Fruit fly (Drosophila melanogaster) whole organism, embryonic: Measurements from ENCODE around the gene pr.

Experiments
- Ada2b ChIP-seq: fragments of 200-800 bp; sonication (Bioruptor generic); IDR thresholded peaks from 2 replicates; pipeline ENCODE4 v1.3.6; 2022; ENCODE audit warnings: missing biosample characterization, missing genetic modification characterization
- CG11456 ChIP-seq: fragments of 200-800 bp; sonication (Bioruptor generic); IDR thresholded peaks from 3 replicates; pipeline ENCODE4 v1.3.6; 2022; ENCODE audit warnings: missing biosample characterization, missing genetic modification characterization
- CG11504 ChIP-seq: fragments of 200-800 bp; sonication (Bioruptor generic); optimal IDR thresholded peaks from 3 replicates; lab custom pipeline; 2019; ENCODE audit warnings: missing biosample characterization, mild to moderate bottlenecking, missing genetic modification characterization, moderate library complexity
- CG15269 ChIP-seq: fragments of 200-800 bp; sonication (Bioruptor generic); optimal IDR thresholded peaks from 2 replicates; lab custom pipeline; 2018; ENCODE audit warnings: missing biosample characterization, mild to moderate bottlenecking, missing genetic modification characterization, moderate library complexity
- CG15514 ChIP-seq: fragments of 200-800 bp; sonication (Bioruptor generic); optimal IDR thresholded peaks from 3 replicates; lab custom pipeline; 2017; ENCODE audit warnings: missing biosample characterization, missing genetic modification characterization, mild to moderate bottlenecking, moderate library complexity, missing genetic modification reagents
- CG18011 ChIP-seq: fragments of 200-800 bp; sonication (Bioruptor generic); optimal IDR thresholded peaks from 2 replicates; lab custom pipeline; 2017; ENCODE audit warnings: missing biosample characterization, missing genetic modification characterization, mild to moderate bottlenecking, moderate library complexity, missing genotype
- CG2120 ChIP-seq: fragments of 200-800 bp; sonication (Bioruptor generic); optimal IDR thresholded peaks from 3 replicates; lab custom pipeline; 2016; ENCODE audit warnings: missing biosample characterization, missing genetic modification characterization
- CG2199 ChIP-seq: fragments of 200-800 bp; sonication (Bioruptor generic); IDR thresholded peaks from 3 replicates; pipeline ENCODE4 v1.3.6; 2022; ENCODE audit warnings: missing biosample characterization, missing genetic modification characterization
- CG2678 ChIP-seq: fragments of 200-800 bp; sonication (Bioruptor generic); optimal IDR thresholded peaks from 3 replicates; lab custom pipeline; 2019; ENCODE audit warnings: missing biosample characterization, mild to moderate bottlenecking, missing genetic modification characterization, moderate library complexity
- CG31365 ChIP-seq: fragments of 200-800 bp; sonication (Bioruptor generic); optimal IDR thresholded peaks from 2 replicates; lab custom pipeline; 2018; ENCODE audit warnings: missing biosample characterization, mild to moderate bottlenecking, missing genetic modification characterization
- CG34224 ChIP-seq: fragments of 200-800 bp; sonication (Bioruptor generic); IDR thresholded peaks from 3 replicates; pipeline ENCODE4 v1.3.6; 2022; ENCODE audit warnings: missing biosample characterization, missing genetic modification characterization; ENCODE audit not compliant: partially characterized antibody
- CG4707 ChIP-seq: fragments of 200-800 bp; sonication (Bioruptor generic); optimal IDR thresholded peaks from 2 replicates; lab custom pipeline; 2018; ENCODE audit warnings: missing biosample characterization, mild to moderate bottlenecking, missing genetic modification characterization, moderate library complexity
- CG5180 ChIP-seq: fragments of 200-800 bp; sonication (Bioruptor generic); optimal IDR thresholded peaks from 3 replicates; lab custom pipeline; 2017; ENCODE audit warnings: missing biosample characterization, missing genetic modification characterization, mild to moderate bottlenecking, moderate library complexity, missing genetic modification reagents
- CG6272 ChIP-seq: fragments of 200-800 bp; sonication (Bioruptor generic); IDR thresholded peaks from 2 replicates; pipeline ENCODE4 v1.3.6; 2022; ENCODE audit warnings: missing biosample characterization, missing genetic modification characterization
- CG8290 ChIP-seq, 3 experiments: fragments of 200-800 bp; sonication (Bioruptor generic); optimal IDR thresholded peaks; 2 replicates each; lab custom pipeline; 2016 to 2019; ENCODE audit warnings: missing biosample characterization in 3 of 3, missing genetic modification characterization in 3 of 3, mild to moderate bottlenecking in 2 of 3, moderate library complexity in 1 of 3
- CG8478 ChIP-seq: fragments of >200 bp; optimal IDR thresholded peaks from 2 replicates; lab custom pipeline; 2018
- CG9932 ChIP-seq: fragments of 200-800 bp; sonication (Bioruptor generic); IDR thresholded peaks from 2 replicates; pipeline ENCODE4 v1.3.6; 2022; ENCODE audit warnings: missing biosample characterization, missing genetic modification characterization
- CTCF ChIP-seq: fragments of 200-800 bp; sonication (Bioruptor generic); optimal IDR thresholded peaks from 2 replicates; lab custom pipeline; 2017; ENCODE audit warnings: missing biosample characterization, mild to moderate bottlenecking, missing genetic modification characterization, moderate library complexity
- D ChIP-seq, 2 experiments: fragments of 200-800 bp in 1 of 2; fragments of >200 bp in 1 of 2; sonication (Bioruptor generic) in 1 of 2; optimal IDR thresholded peaks; 2 replicates in 1 of 2; 3 replicates in 1 of 2; lab custom pipeline; 2017; ENCODE audit warnings: mild to moderate bottlenecking in 1 of 2, missing biosample characterization in 1 of 2, missing genetic modification characterization in 1 of 2, missing genetic modification reagents in 1 of 2
- Deaf1 ChIP-seq: fragments of 200-800 bp; optimal IDR thresholded peaks from 3 replicates; lab custom pipeline; 2019; ENCODE audit warnings: missing biosample characterization, mild to moderate bottlenecking, missing genetic modification characterization, moderate library complexity
- Dp ChIP-seq: fragments of 200-800 bp; sonication (Bioruptor generic); optimal IDR thresholded peaks from 2 replicates; lab custom pipeline; 2018; ENCODE audit warnings: missing biosample characterization, mild to moderate bottlenecking, missing genetic modification characterization, moderate library complexity
- E2f2 ChIP-seq: fragments of 200-800 bp; sonication (Bioruptor generic); IDR thresholded peaks from 2 replicates; pipeline ENCODE4 v1.3.6; 2022; ENCODE audit warnings: missing biosample characterization, missing genetic modification characterization
- Hr39 ChIP-seq: fragments of >200 bp; optimal IDR thresholded peaks from 2 replicates; lab custom pipeline; 2017
- Ptx1 ChIP-seq: fragments of 200-800 bp; sonication (Bioruptor generic); IDR thresholded peaks from 2 replicates; pipeline ENCODE4 v1.3.6; 2022; ENCODE audit warnings: missing biosample characterization, missing genetic modification characterization
- Rfx ChIP-seq: fragments of 200-800 bp; sonication (Bioruptor generic); IDR thresholded peaks from 2 replicates; pipeline ENCODE4 v1.3.6; 2022; ENCODE audit warnings: missing biosample characterization, missing genetic modification characterization
- Taf1 ChIP-seq: fragments of 200-800 bp; sonication (Bioruptor generic); IDR thresholded peaks from 2 replicates; pipeline ENCODE4 v1.3.6; 2022; ENCODE audit warnings: missing biosample characterization, missing genetic modification characterization
- amos ChIP-seq: fragments of 200-800 bp; sonication (Bioruptor generic); IDR thresholded peaks from 2 replicates; pipeline ENCODE4 v1.3.6; 2022; ENCODE audit warnings: missing biosample characterization, missing genetic modification characterization; ENCODE audit not compliant: partially characterized antibody
- az2 ChIP-seq: fragments of 200-800 bp; sonication (Bioruptor generic); optimal IDR thresholded peaks from 3 replicates; lab custom pipeline; 2016; ENCODE audit warnings: missing biosample characterization, missing genetic modification characterization
- cg ChIP-seq: fragments of 200-800 bp; sonication (Bioruptor generic); optimal IDR thresholded peaks from 3 replicates; lab custom pipeline; 2019; ENCODE audit warnings: missing biosample characterization, mild to moderate bottlenecking, missing genetic modification characterization, moderate library complexity
- crol ChIP-seq: fragments of 200-800 bp; sonication (Bioruptor generic); IDR thresholded peaks from 2 replicates; pipeline ENCODE4 v1.3.6; 2022; ENCODE audit warnings: missing biosample characterization, missing genetic modification characterization
- gt ChIP-seq: fragments of 200-800 bp; sonication (Bioruptor generic); IDR thresholded peaks from 2 replicates; pipeline ENCODE4 v1.3.6; 2022; ENCODE audit warnings: missing biosample characterization, missing genetic modification characterization
- hb ChIP-seq: fragments of 200-800 bp; sonication (Bioruptor generic); IDR thresholded peaks from 3 replicates; pipeline ENCODE4 v1.3.6; 2022; ENCODE audit warnings: missing biosample characterization, missing genetic modification characterization; ENCODE audit not compliant: partially characterized antibody
- kah ChIP-seq: fragments of 200-800 bp; sonication (Bioruptor generic); optimal IDR thresholded peaks from 2 replicates; lab custom pipeline; 2018; ENCODE audit warnings: missing biosample characterization, mild to moderate bottlenecking, missing genetic modification characterization
- klu ChIP-seq: fragments of 200-800 bp; sonication (Bioruptor generic); IDR thresholded peaks from 2 replicates; pipeline ENCODE4 v1.3.6; 2022; ENCODE audit warnings: missing biosample characterization, missing genetic modification characterization
- kni ChIP-seq: fragments of 200-800 bp; sonication (Bioruptor generic); optimal IDR thresholded peaks from 3 replicates; lab custom pipeline; 2017; ENCODE audit warnings: mild to moderate bottlenecking, missing biosample characterization, missing genetic modification reagents, missing genetic modification characterization
- lilli ChIP-seq: fragments of 200-800 bp; sonication (Bioruptor generic); optimal IDR thresholded peaks from 3 replicates; lab custom pipeline; 2016; ENCODE audit warnings: missing biosample characterization, missing genetic modification characterization
- mam ChIP-seq: fragments of 200-800 bp; sonication (Bioruptor generic); optimal IDR thresholded peaks from 3 replicates; lab custom pipeline; 2016; ENCODE audit warnings: missing biosample characterization, missing genetic modification characterization
- oc ChIP-seq: fragments of 200-800 bp; sonication (Bioruptor generic); optimal IDR thresholded peaks from 2 replicates; lab custom pipeline; 2018; ENCODE audit warnings: missing biosample characterization, mild to moderate bottlenecking, missing genetic modification characterization, moderate library complexity
- pzg ChIP-seq: fragments of 200-800 bp; sonication (Bioruptor generic); optimal IDR thresholded peaks from 3 replicates; lab custom pipeline; 2018; ENCODE audit warnings: missing biosample characterization, mild to moderate bottlenecking, missing genetic modification characterization, moderate library complexity
- row ChIP-seq: fragments of 200-800 bp; sonication (Bioruptor generic); IDR thresholded peaks from 3 replicates; pipeline ENCODE4 v1.3.6; 2022; ENCODE audit warnings: missing biosample characterization, missing genetic modification characterization
- sisA ChIP-seq: fragments of 200-800 bp; sonication (Bioruptor generic); IDR thresholded peaks from 2 replicates; pipeline ENCODE4 v1.3.6; 2022; ENCODE audit warnings: missing biosample characterization, missing genetic modification characterization
- slbo ChIP-seq: fragments of 200-800 bp; sonication (Bioruptor generic); IDR thresholded peaks from 2 replicates; pipeline ENCODE4 v1.3.6; 2022; ENCODE audit warnings: missing biosample characterization, missing genetic modification characterization
- sob ChIP-seq: fragments of 200-800 bp; sonication (Bioruptor generic); IDR thresholded peaks from 2 replicates; pipeline ENCODE4 v1.3.6; 2022; ENCODE audit warnings: missing biosample characterization, missing genetic modification characterization
- stc ChIP-seq: fragments of 200-800 bp; sonication (Bioruptor generic); IDR thresholded peaks from 2 replicates; pipeline ENCODE4 v1.3.6; 2022; ENCODE audit warnings: missing biosample characterization, missing genetic modification characterization
- stwl ChIP-seq: fragments of 200-800 bp; sonication (Bioruptor generic); optimal IDR thresholded peaks from 3 replicates; lab custom pipeline; 2018; ENCODE audit warnings: missing biosample characterization, mild to moderate bottlenecking, missing genetic modification characterization, moderate library complexity
- tll ChIP-seq, 2 experiments: fragments of 200-800 bp in 1 of 2; fragments of >200 bp in 1 of 2; sonication (Bioruptor generic) in 1 of 2; optimal IDR thresholded peaks; 2 replicates each; lab custom pipeline; 2017 to 2019; ENCODE audit warnings: missing biosample characterization in 2 of 2, missing genetic modification characterization in 2 of 2, mild to moderate bottlenecking in 1 of 2, moderate library complexity in 1 of 2
- tna ChIP-seq: fragments of 200-800 bp; sonication (Bioruptor generic); IDR thresholded peaks from 2 replicates; pipeline ENCODE4 v1.3.6; 2022; ENCODE audit warnings: missing biosample characterization, missing genetic modification characterization; ENCODE audit not compliant: partially characterized antibody
- trem ChIP-seq: fragments of 200-800 bp; optimal IDR thresholded peaks from 3 replicates; lab custom pipeline; 2019; ENCODE audit warnings: missing biosample characterization, mild to moderate bottlenecking, missing genetic modification characterization, moderate library complexity
- zfh2 ChIP-seq: fragments of 200-800 bp; sonication (Bioruptor generic); optimal IDR thresholded peaks from 2 replicates; lab custom pipeline; 2016; ENCODE audit warnings: missing biosample characterization, missing genetic modification characterization

Gene pr

DNA sequence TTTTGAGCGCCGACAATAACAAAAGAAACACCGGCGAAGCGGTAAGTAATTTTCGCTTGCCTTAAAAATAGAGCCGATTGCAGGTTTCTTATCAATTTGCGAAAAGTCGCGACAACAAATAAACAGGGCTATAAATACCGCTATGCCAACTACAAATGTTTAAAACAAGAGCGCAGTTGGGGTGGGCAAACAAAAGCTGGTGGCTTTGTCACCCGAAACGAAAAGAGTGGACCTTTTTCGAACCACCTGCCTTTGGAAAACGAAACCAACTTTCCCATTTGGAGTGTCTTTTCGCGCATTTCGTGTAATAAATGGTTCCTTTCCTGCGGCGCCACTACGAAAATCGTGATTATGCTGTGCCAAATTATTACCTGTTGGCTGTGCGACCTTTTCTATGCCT lies 22.9 kb upstream of the pr start (continued):
- TF ChIP-seq E2f2 (peak; percentile 68), mam (GFP tag; lab: Kevin White, UChicago) (peak; percentile 17), lilli (GFP tag; lab: Kevin White, UChicago) (peak; percentile 4), sisA (GFP tag; lab: Robert Waterston, UW) (no peak), CG15269 (peak; percentile 27), az2 (GFP tag; lab: Kevin White, UChicago) (no peak), Ptx1 (GFP tag; lab: Robert Waterston, UW) (peak; percentile 11; the same call in 1 of the 2 replicates), slbo (GFP tag; lab: Robert Waterston, UW) (peak; percentile 24; the same call in 1 of the 2 replicates), CG18011 (GFP tag; lab: Kevin White, UChicago) (peak; percentile 96), CG2120 (GFP tag; lab: Kevin White, UChicago) (peak; percentile 3), pzg (GFP tag; lab: Kevin White, UChicago) (peak; percentile 8), CG8290 (GFP tag; optimal IDR thresholded peaks at IDR 0.05; lab: Kevin White, UChicago) (peak; percentile 27), CG8290 (tag; optimal IDR thresholded peaks at IDR 0.05; lab: Kevin White, UChicago) (peak in 1 of 2 experiments; percentile 53), stwl (tag; lab: Kevin White, UChicago) (peak; percentile 57), CG11504 (tag; lab: Kevin White, UChicago) (peak; percentile 9), CG6272 (0 out of 2 replicates have a peak, but pooled peaks have one; percentile 7), row (GFP tag; lab: Robert Waterston, UW) (peak; percentile 47), kah (peak; percentile 73), tll (GFP tag; optimal IDR thresholded peaks at IDR 0.05; lab: Kevin White, UChicago) (no peak), CG5180 (GFP tag; lab: Kevin White, UChicago) (no peak), amos (GFP tag; lab: Robert Waterston, UW) (0 out of 2 replicates have a peak, but pooled peaks have one; percentile 20), CG11456 (GFP tag; lab: Robert Waterston, UW) (0 out of 3 replicates have a peak, but pooled peaks have one; percentile 30), sob (GFP tag; lab: Robert Waterston, UW) (peak; percentile 13; the same call in 1 of the 2 replicates), CG31365 (tag; lab: Kevin White, UChicago) (no peak), CG15514 (GFP tag; lab: Kevin White, UChicago) (peak; percentile 2), CG9932 (GFP tag; lab: Robert Waterston, UW) (peak; percentile 43), Rfx (peak; percentile 46; the same call in 1 of the 2 replicates), CTCF (GFP tag; lab: Kevin White, UChicago) (peak; percentile 38), CG34224 (GFP tag; lab: Robert Waterston, UW) (0 out of 3 replicates have a peak, but pooled peaks have one; percentile 1), Ada2b (0 out of 2 replicates have a peak, but pooled peaks have one; percentile 20), oc (tag; lab: Kevin White, UChicago) (no peak), trem (tag; lab: Kevin White, UChicago) (peak; percentile 23), zfh2 (GFP tag; lab: Kevin White, UChicago) (no peak)

DNA sequence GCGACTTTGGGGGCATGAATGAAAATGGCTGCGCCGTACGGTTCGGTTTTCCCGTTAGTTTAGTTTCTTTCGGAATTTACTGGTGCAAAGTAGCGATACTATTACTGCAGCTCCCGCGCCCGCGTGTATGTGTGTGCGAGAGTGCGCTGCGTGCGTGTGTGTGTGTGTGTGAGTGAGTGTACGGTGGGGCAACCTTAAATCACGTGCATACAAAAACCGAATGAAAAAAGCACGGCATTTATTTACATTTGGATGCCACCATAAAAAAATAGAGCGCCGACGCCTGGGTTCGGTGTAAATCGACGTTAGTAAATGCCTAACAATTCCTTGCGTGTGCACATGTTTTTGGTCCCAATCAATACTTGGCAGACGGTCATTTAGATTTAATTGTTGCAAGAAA lies 22.5 kb upstream of the pr start:
- no peak for TF ChIP-seq CG8290 (GFP tag; optimal IDR thresholded peaks at IDR 0.05; lab: Kevin White, UChicago)
- TF ChIP-seq CG8290 (tag; optimal IDR thresholded peaks at IDR 0.05; lab: Kevin White, UChicago) = peak in 1 of 2 experiments; percentile 42
- TF ChIP-seq tna = peak; percentile 12; the same call in 1 of the 2 replicates
- no peak for TF ChIP-seq Taf1 (GFP tag; lab: Robert Waterston, UW)
- TF ChIP-seq slbo (GFP tag; lab: Robert Waterston, UW) = 0 out of 2 replicates have a peak, but pooled peaks have one; percentile 4
- TF ChIP-seq Deaf1 = peak; percentile 63
- TF ChIP-seq D (optimal IDR thresholded peaks at IDR 0.05; lab: Kevin White, UChicago) = no peak
- no peak for TF ChIP-seq D (GFP tag; optimal IDR thresholded peaks at IDR 0.05; lab: Kevin White, UChicago)
- TF ChIP-seq CG2678 = no peak
- TF ChIP-seq hb = no peak
- 0 out of 2 replicates have a peak, but pooled peaks have one; percentile 28 for TF ChIP-seq crol (GFP tag; lab: Robert Waterston, UW)
- peak; percentile 41; the same call in 1 of the 3 replicates for TF ChIP-seq CG34224 (GFP tag; lab: Robert Waterston, UW)
- TF ChIP-seq CG8478 = peak; percentile 74
- TF ChIP-seq Hr39 (lab: Kevin White, UChicago) = peak; percentile 94
- TF ChIP-seq kni = peak; percentile 67
- peak; percentile 89 for TF ChIP-seq CG2199
- no peak for TF ChIP-seq gt
- peak; percentile 17; the same call in 1 of the 2 replicates for TF ChIP-seq stc
- TF ChIP-seq klu (GFP tag; lab: Robert Waterston, UW) = no peak
- peak; percentile 92 for TF ChIP-seq cg (GFP tag; lab: Kevin White, UChicago)
- TF ChIP-seq CG4707 (GFP tag; lab: Kevin White, UChicago) = peak; percentile 87
- TF ChIP-seq Dp = no peak
